Worm (Caenorhabditis elegans) whole organism, L1 larva: ENCODE data around the gene D2023.3.

Experiments
- Y116A8C.19 ChIP-seq: sonication (generic microtip); optimal IDR thresholded peaks from 2 replicates; lab custom pipeline; 2016; ENCODE audit warnings: missing compliant biosample characterization, missing genetic modification characterization, borderline replicate concordance
- alr-1 ChIP-seq: fragments of 200-800 bp; sonication (Bioruptor generic); optimal IDR thresholded peaks from 2 replicates; lab custom pipeline; 2018; ENCODE audit warnings: borderline replicate concordance, mild to moderate bottlenecking, missing genetic modification characterization, missing compliant biosample characterization
- ama-1 ChIP-seq: fragments of 150-350 bp; optimal IDR thresholded peaks from 2 replicates; lab custom pipeline; 2014
- blmp-1 ChIP-seq: fragments of 150-350 bp; optimal IDR thresholded peaks from 2 replicates; lab custom pipeline; 2014; ENCODE audit warnings: missing biosample characterization, missing genetic modification characterization
- ceh-8 ChIP-seq: fragments of 200-800 bp; sonication (Bioruptor generic); optimal IDR thresholded peaks from 2 replicates; lab custom pipeline; 2018; ENCODE audit warnings: mild to moderate bottlenecking, missing genetic modification characterization, moderate library complexity, missing compliant biosample characterization
- ceh-82 ChIP-seq, 3 experiments: fragments of 150-350 bp in 1 of 3; sonication (generic microtip) in 2 of 3; optimal IDR thresholded peaks; 2 replicates each; lab custom pipeline; 2014 to 2017; ENCODE audit warnings: missing biosample characterization in 3 of 3, missing genetic modification characterization in 3 of 3
- ceh-90 ChIP-seq: sonication (generic microtip); optimal IDR thresholded peaks from 2 replicates; lab custom pipeline; 2016; ENCODE audit warnings: missing genetic modification characterization, missing compliant biosample characterization
- ces-1 ChIP-seq: fragments of 150-350 bp; optimal IDR thresholded peaks from 2 replicates; lab custom pipeline; 2014; ENCODE audit warnings: missing biosample characterization, missing genetic modification reagents, missing genetic modification characterization
- dpl-1 ChIP-seq, 3 experiments: fragments of 150-350 bp in 2 of 3; sonication (generic microtip) in 1 of 3; optimal IDR thresholded peaks; 2 replicates each; lab custom pipeline; 2014 to 2017; ENCODE audit warnings: missing biosample characterization in 3 of 3, missing genetic modification characterization in 3 of 3, missing genetic modification reagents in 3 of 3
- efl-1 ChIP-seq, 4 experiments: fragments of 150-350 bp; optimal IDR thresholded peaks in 3 of 4; peaks in 1 of 4; 1 replicate in 1 of 4; 2 replicates in 3 of 4; lab custom pipeline; 2014; ENCODE audit warnings: missing biosample characterization in 2 of 4, missing genetic modification characterization in 2 of 4, missing genetic modification reagents in 2 of 4
- efl-3 ChIP-seq: fragments of 200-800 bp; sonication (Bioruptor generic); optimal IDR thresholded peaks from 2 replicates; lab custom pipeline; 2018; ENCODE audit warnings: mild to moderate bottlenecking, missing genetic modification characterization, missing compliant biosample characterization
- elt-3 ChIP-seq, 6 experiments: fragments of 150-350 bp in 1 of 6; sonication (generic microtip); optimal IDR thresholded peaks; 2 replicates each; lab custom pipeline; 2017 to 2018; ENCODE audit warnings: missing biosample characterization in 6 of 6, missing genetic modification characterization in 6 of 6, inconsistent platforms in 1 of 6
- fkh-10 ChIP-seq: sonication (generic microtip); optimal IDR thresholded peaks from 2 replicates; lab custom pipeline; 2017; ENCODE audit warnings: missing biosample characterization, missing genetic modification reagents, missing genetic modification characterization
- fos-1 ChIP-seq: fragments of 150-350 bp; optimal IDR thresholded peaks from 2 replicates; lab custom pipeline; 2014; ENCODE audit warnings: missing biosample characterization, missing genetic modification characterization
- grh-1 ChIP-seq: fragments of 200-800 bp; sonication (Bioruptor generic); IDR thresholded peaks from 2 replicates; pipeline ENCODE4 v1.3.6; 2022; ENCODE audit warnings: missing genetic modification reagents, missing genetic modification characterization, missing compliant biosample characterization
- hlh-4 ChIP-seq: sonication (generic microtip); optimal IDR thresholded peaks from 2 replicates; lab custom pipeline; 2016; ENCODE audit warnings: mild to moderate bottlenecking, missing genetic modification characterization, missing compliant biosample characterization
- irx-1 ChIP-seq: sonication (generic microtip); optimal IDR thresholded peaks from 2 replicates; lab custom pipeline; 2016; ENCODE audit warnings: missing genetic modification characterization, missing compliant biosample characterization
- lin-14 ChIP-seq: fragments of 200-800 bp; sonication (Bioruptor generic); optimal IDR thresholded peaks from 2 replicates; lab custom pipeline; 2018; ENCODE audit warnings: mild to moderate bottlenecking, missing genetic modification characterization, moderate library complexity, missing compliant biosample characterization
- lin-35 ChIP-seq, 2 experiments: fragments of 150-350 bp; optimal IDR thresholded peaks; 2 replicates each; lab custom pipeline; 2014; ENCODE audit warnings: missing biosample characterization in 2 of 2, missing genetic modification characterization in 2 of 2, missing genetic modification reagents in 2 of 2
- lsy-2 ChIP-seq, 2 experiments: fragments of 150-350 bp; optimal IDR thresholded peaks; 2 replicates each; lab custom pipeline; 2014; ENCODE audit warnings: missing biosample characterization in 2 of 2, missing genetic modification characterization in 2 of 2
- mep-1 ChIP-seq: fragments of 150-350 bp; optimal IDR thresholded peaks from 2 replicates; lab custom pipeline; 2014; ENCODE audit warnings: missing biosample characterization, missing genetic modification characterization
- nhr-12 ChIP-seq: sonication (generic microtip); optimal IDR thresholded peaks from 2 replicates; lab custom pipeline; 2017; ENCODE audit warnings: missing biosample characterization, missing genetic modification characterization
- nhr-20 ChIP-seq: sonication (generic microtip); optimal IDR thresholded peaks from 2 replicates; lab custom pipeline; 2016; ENCODE audit warnings: mild to moderate bottlenecking, missing genetic modification characterization, missing compliant biosample characterization
- nhr-71 ChIP-seq: sonication (generic microtip); optimal IDR thresholded peaks from 2 replicates; lab custom pipeline; 2016; ENCODE audit warnings: mild to moderate bottlenecking, missing genetic modification characterization, moderate library complexity, missing compliant biosample characterization
- nhr-84 ChIP-seq: sonication (generic microtip); optimal IDR thresholded peaks from 2 replicates; lab custom pipeline; 2017; ENCODE audit warnings: missing biosample characterization, missing genetic modification characterization
- nhr-85 ChIP-seq: sonication (generic microtip); peaks from one replicate; lab custom pipeline; 2016; ENCODE audit warnings: missing genetic modification characterization, inconsistent platforms, missing compliant biosample characterization
- pqm-1 ChIP-seq: sonication (generic microtip); optimal IDR thresholded peaks from 3 replicates; lab custom pipeline; 2017; ENCODE audit warnings: missing biosample characterization, missing genetic modification characterization
- skn-1 ChIP-seq: fragments of 150-350 bp; optimal IDR thresholded peaks from 2 replicates; lab custom pipeline; 2014; ENCODE audit warnings: missing biosample characterization, missing genetic modification characterization
- snpc-4 ChIP-seq: fragments of 150-350 bp; optimal IDR thresholded peaks from 2 replicates; lab custom pipeline; 2014; ENCODE audit warnings: missing biosample characterization, missing genetic modification characterization
- swsn-7 ChIP-seq: sonication (generic microtip); optimal IDR thresholded peaks from 2 replicates; lab custom pipeline; 2016; ENCODE audit warnings: missing genetic modification characterization, missing compliant biosample characterization
- tbx-2 ChIP-seq: sonication (generic microtip); optimal IDR thresholded peaks from 2 replicates; lab custom pipeline; 2016; ENCODE audit warnings: missing genetic modification characterization, missing compliant biosample characterization
- unc-130 ChIP-seq: fragments of 150-350 bp; optimal IDR thresholded peaks from 2 replicates; lab custom pipeline; 2017; ENCODE audit warnings: missing biosample characterization, missing genetic modification characterization, inconsistent platforms
- unc-30 ChIP-seq: sonication (generic microtip); optimal IDR thresholded peaks from 2 replicates; lab custom pipeline; 2017; ENCODE audit warnings: missing biosample characterization, missing genetic modification characterization
- unc-62 ChIP-seq: fragments of 150-350 bp; optimal IDR thresholded peaks from 2 replicates; lab custom pipeline; 2014; ENCODE audit warnings: missing biosample characterization, missing genetic modification reagents, missing genetic modification characterization
- unc-86 ChIP-seq: sonication (generic microtip); optimal IDR thresholded peaks from 2 replicates; lab custom pipeline; 2016; ENCODE audit warnings: missing genetic modification characterization, missing compliant biosample characterization
- unc-98 ChIP-seq: fragments of 200-800 bp; sonication (Bioruptor generic); IDR thresholded peaks from 2 replicates; pipeline ENCODE4 v1.3.6; 2022; ENCODE audit warnings: missing genetic modification characterization, missing compliant biosample characterization
- vab-15 ChIP-seq: sonication (generic microtip); optimal IDR thresholded peaks from 2 replicates; lab custom pipeline; 2017; ENCODE audit warnings: missing genotype, mild to moderate bottlenecking, missing genetic modification characterization, missing compliant biosample characterization
- xbp-1 ChIP-seq: sonication (generic microtip); optimal IDR thresholded peaks from 2 replicates; lab custom pipeline; 2016; ENCODE audit warnings: missing genetic modification characterization, missing compliant biosample characterization
- zip-4 ChIP-seq: fragments of 200-800 bp; sonication (Bioruptor generic); optimal IDR thresholded peaks from 2 replicates; lab custom pipeline; 2018; ENCODE audit warnings: mild to moderate bottlenecking, missing genetic modification characterization, moderate library complexity, missing compliant biosample characterization
- ztf-4 ChIP-seq: fragments of 150-350 bp; optimal IDR thresholded peaks from 2 replicates; lab custom pipeline; 2014; ENCODE audit warnings: missing biosample characterization, missing genetic modification characterization

D2023.3 gene

ce11 chrV:11776538-11776937 lies 35.3 kb downstream of the D2023.3 start, which contains the start of gene F55A11.6:
F55A11.6 (plus strand) TSS chrV:11776838.
- no peak for TF ChIP-seq snpc-4 (tag; lab: Kevin White, UChicago)
- TF ChIP-seq hlh-4 (tag; lab: Kevin White, UChicago), result no peak
- TF ChIP-seq elt-3 (tag; optimal IDR thresholded peaks at IDR 0.05; lab: Kevin White, UChicago), result no peak
- no peak for TF ChIP-seq skn-1 (tag; lab: Kevin White, UChicago)
- TF ChIP-seq fkh-10 (GFP tag; lab: Kevin White, UChicago), result no peak
- no peak for TF ChIP-seq ceh-8 (GFP tag; lab: Kevin White, UChicago)
- no peak for TF ChIP-seq tbx-2
- no peak for TF ChIP-seq ztf-4
- no peak for TF ChIP-seq vab-15 (tag; lab: Kevin White, UChicago)
- no peak for TF ChIP-seq unc-30
- no peak for TF ChIP-seq nhr-84
- TF ChIP-seq efl-1 (optimal IDR thresholded peaks at IDR 0.05; lab: Kevin White, UChicago), result no peak
- TF ChIP-seq efl-1 (GFP tag; optimal IDR thresholded peaks at IDR 0.05 in 1 of 2; lab: Kevin White, UChicago), result no peak
- no peak for TF ChIP-seq nhr-71 (tag; lab: Kevin White, UChicago)

ce11 chrV:11773934-11774333 lies 37.9 kb downstream of the D2023.3 start:
- TF ChIP-seq blmp-1 (tag; lab: Kevin White, UChicago) (peak; percentile 54), fos-1 (tag; lab: Kevin White, UChicago) (no peak), efl-3 (GFP tag; lab: Kevin White, UChicago) (no peak), lsy-2 (tag; optimal IDR thresholded peaks at IDR 0.05; lab: Kevin White, UChicago) (peak in 1 of 2 experiments; percentile 40), elt-3 (tag; optimal IDR thresholded peaks at IDR 0.05; lab: Kevin White, UChicago) (peak in 1 of 6 experiments; percentile 13), lin-14 (peak; percentile 45), mep-1 (tag; lab: Kevin White, UChicago) (peak; percentile 32), nhr-85 (tag; lab: Kevin White, UChicago) (peak; percentile 68)

- TF ChIP-seq nhr-20 (tag; lab: Kevin White, UChicago), result no peak
- peak; percentile 42 for TF ChIP-seq blmp-1 (tag; lab: Kevin White, UChicago)
- TF ChIP-seq ceh-90, result no peak
- no peak for TF ChIP-seq vab-15 (tag; lab: Kevin White, UChicago)
- no peak for TF ChIP-seq unc-86 (tag; lab: Kevin White, UChicago)
- TF ChIP-seq swsn-7 (tag; lab: Kevin White, UChicago), result no peak
- TF ChIP-seq unc-62, result no peak
- TF ChIP-seq pqm-1, result no peak
- no peak for TF ChIP-seq irx-1
- TF ChIP-seq xbp-1 (tag; lab: Kevin White, UChicago), result peak; percentile 12
These were observed 38.4 kb downstream of the D2023.3 start, which contains the start of gene bus-18 for ce11 chrV:11773420-11773819. bus-18 (plus strand) TSS chrV:11773720.

ce11 chrV:11770053-11770517 lies 41.7 kb downstream of the D2023.3 start, which contains the start of gene F55A11.4:
F55A11.4 (plus strand) TSS chrV:11770467.
- TF ChIP-seq nhr-85 (tag; lab: Kevin White, UChicago) (peak; percentile 52), grh-1 (GFP tag; lab: Robert Waterston, UW) (no peak), Y116A8C.19 (tag; lab: Kevin White, UChicago) (no peak), efl-3 (GFP tag; lab: Kevin White, UChicago) (no peak), alr-1 (tag; lab: Kevin White, UChicago) (no peak), nhr-12 (no peak), ces-1 (GFP tag; lab: Kevin White, UChicago) (no peak), zip-4 (no peak), ceh-82 (tag; optimal IDR thresholded peaks at IDR 0.05; lab: Kevin White, UChicago) (no peak), dpl-1 (GFP tag; optimal IDR thresholded peaks at IDR 0.05; lab: Kevin White, UChicago) (peak; percentile 27 to 48 (median 46)), blmp-1 (tag; lab: Kevin White, UChicago) (peak; percentile 35), nhr-20 (tag; lab: Kevin White, UChicago) (no peak), unc-130 (no peak), ama-1 (lab: Kevin White, UChicago) (no peak), unc-98 (GFP tag; lab: Robert Waterston, UW) (no peak), nhr-71 (tag; lab: Kevin White, UChicago) (peak; percentile 9), lsy-2 (tag; optimal IDR thresholded peaks at IDR 0.05; lab: Kevin White, UChicago) (peak in 1 of 2 experiments; percentile 29), fkh-10 (GFP tag; lab: Kevin White, UChicago) (no peak), nhr-84 (no peak), efl-1 (optimal IDR thresholded peaks at IDR 0.05; lab: Kevin White, UChicago) (peak in 1 of 2 experiments; percentile 42), efl-1 (GFP tag; optimal IDR thresholded peaks at IDR 0.05 in 1 of 2; lab: Kevin White, UChicago) (peak; percentile 50 to 92), lin-35 (GFP tag; optimal IDR thresholded peaks at IDR 0.05; lab: Kevin White, UChicago) (peak in 1 of 2 experiments; percentile 43)
